Fruit fly (Drosophila melanogaster) whole organism, pupa: Measurements from ENCODE around the gene CG32110.

Experiments
- CG10348 ChIP-seq: fragments of 200-800 bp; sonication (Bioruptor generic); IDR thresholded peaks from 2 replicates; pipeline ENCODE4 v1.3.6; 2022; ENCODE audit warnings: missing biosample characterization, missing genetic modification characterization
- CG14655 ChIP-seq: fragments of 200-800 bp; sonication (Bioruptor generic); optimal IDR thresholded peaks from 3 replicates; lab custom pipeline; 2017; ENCODE audit warnings: mild to moderate bottlenecking, missing biosample characterization, missing genetic modification reagents, missing genetic modification characterization
- CG15710 ChIP-seq: fragments of 200-800 bp; sonication (Bioruptor generic); optimal IDR thresholded peaks from 2 replicates; lab custom pipeline; 2018; ENCODE audit warnings: missing biosample characterization, mild to moderate bottlenecking, missing genetic modification characterization, moderate library complexity
- CG17806 ChIP-seq: fragments of 200-800 bp; sonication (Bioruptor generic); optimal IDR thresholded peaks from 2 replicates; lab custom pipeline; 2018; ENCODE audit warnings: missing biosample characterization, mild to moderate bottlenecking, missing genetic modification characterization, moderate library complexity
- CG32121 ChIP-seq: fragments of 200-800 bp; sonication (Bioruptor generic); IDR thresholded peaks from 2 replicates; pipeline ENCODE4 v1.3.6; 2022; ENCODE audit warnings: missing biosample characterization, missing genetic modification characterization
- CG4496 ChIP-seq: fragments of 200-800 bp; sonication (Bioruptor generic); IDR thresholded peaks from 3 replicates; pipeline ENCODE4 v1.3.6; 2022; ENCODE audit warnings: missing biosample characterization, missing genetic modification characterization
- CG8301 ChIP-seq: fragments of 200-800 bp; sonication (Bioruptor generic); optimal IDR thresholded peaks from 2 replicates; lab custom pipeline; 2018; ENCODE audit warnings: missing biosample characterization, mild to moderate bottlenecking, missing genetic modification characterization
- D1 ChIP-seq: fragments of 200-800 bp; sonication (Bioruptor generic); optimal IDR thresholded peaks from 2 replicates; lab custom pipeline; 2018; ENCODE audit warnings: missing biosample characterization, mild to moderate bottlenecking, missing genetic modification characterization, moderate library complexity
- EcR ChIP-seq: fragments of 200-800 bp; sonication (Bioruptor generic); optimal IDR thresholded peaks from 3 replicates; lab custom pipeline; 2019; ENCODE audit warnings: missing biosample characterization, missing genetic modification characterization, mild to moderate bottlenecking, moderate library complexity, missing genetic modification reagents
- Snoo ChIP-seq: fragments of 200-800 bp; sonication (Bioruptor generic); optimal IDR thresholded peaks from 3 replicates; lab custom pipeline; 2017; ENCODE audit warnings: missing biosample characterization, mild to moderate bottlenecking, missing genetic modification characterization, inconsistent platforms
- fd96Ca ChIP-seq: fragments of 200-800 bp; sonication (Bioruptor generic); IDR thresholded peaks from 3 replicates; pipeline ENCODE4 v1.3.6; 2022; ENCODE audit warnings: missing biosample characterization, missing genetic modification characterization
- rn ChIP-seq: fragments of 200-800 bp; sonication (Bioruptor generic); IDR thresholded peaks from 2 replicates; pipeline ENCODE4 v1.3.6; 2022; ENCODE audit warnings: missing biosample characterization, missing genetic modification characterization

dm6 chr3L:12792933-12793448 lies 15.5 kb upstream of the CG32110 start:
- TF ChIP-seq CG8301 (tag; lab: Kevin White, UChicago) (peak; percentile 84), fd96Ca (0 out of 3 replicates have a peak, but pooled peaks have one; percentile 23), EcR (GFP tag; lab: Kevin White, UChicago) (peak; percentile 78), CG14655 (GFP tag; lab: Kevin White, UChicago) (peak; percentile 80), CG15710 (peak; percentile 93), D1 (tag; lab: Kevin White, UChicago) (peak; percentile 91), CG4496 (GFP tag; lab: Robert Waterston, UW) (peak; percentile 77), CG17806 (tag; lab: Kevin White, UChicago) (peak; percentile 90), CG10348 (GFP tag; lab: Robert Waterston, UW) (0 out of 2 replicates have a peak, but pooled peaks have one; percentile 40), CG32121 (GFP tag; lab: Robert Waterston, UW) (peak; percentile 42), rn (GFP tag; lab: Robert Waterston, UW) (no peak), Snoo (tag; lab: Kevin White, UChicago) (peak; percentile 85)
